Fruit fly (Drosophila melanogaster): ENCODE measurements around the gene CG31229.

DNA sequence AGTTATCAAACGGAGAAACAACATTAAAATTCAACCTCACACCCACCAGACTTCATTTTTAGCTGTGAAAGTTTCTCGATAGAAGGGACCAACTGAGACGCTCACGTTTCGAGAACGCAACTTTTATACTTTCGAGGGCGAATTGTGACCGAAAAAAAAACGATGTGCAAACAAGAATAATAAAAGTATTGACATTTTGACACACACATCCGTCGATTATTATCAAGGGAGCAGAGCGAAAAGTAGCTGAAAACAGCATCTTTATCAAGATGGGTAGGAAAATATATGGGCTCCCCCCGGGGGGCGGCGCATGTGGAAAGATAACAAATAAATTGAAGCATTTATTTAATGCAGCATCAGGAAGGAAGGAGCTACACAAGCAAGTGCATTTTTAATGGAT is 26.0 kb downstream of the CG31229 start, which contains the start of gene CG14300:
- TF ChIP-seq bab2 (GFP tag; optimal IDR thresholded peaks at IDR 0.05): no peak
- TF ChIP-seq mld (GFP tag; IDR thresholded peaks at IDR 0.05; ENCODE audit: partially characterized antibody): no peak
- no peak for TF ChIP-seq CG12071 (GFP tag; optimal IDR thresholded peaks at IDR 0.05)
- TF ChIP-seq Dll (GFP tag; IDR thresholded peaks at IDR 0.05; ENCODE audit: partially characterized antibody): no peak
- TF ChIP-seq Doc3 (GFP tag; IDR thresholded peaks at IDR 0.05; ENCODE audit: partially characterized antibody): no peak
- TF ChIP-seq mirr (GFP tag; optimal IDR thresholded peaks at IDR 0.05): no peak
- no peak for TF ChIP-seq CG16863 (GFP tag; optimal IDR thresholded peaks at IDR 0.05)
- TF ChIP-seq nau (GFP tag; optimal IDR thresholded peaks at IDR 0.05): no peak
- TF ChIP-seq CG10431 (GFP tag; optimal IDR thresholded peaks at IDR 0.05): no peak
- no peak for TF ChIP-seq Sry-δ (GFP tag; optimal IDR thresholded peaks at IDR 0.05)
- TF ChIP-seq Gsc (GFP tag; IDR thresholded peaks at IDR 0.05): no peak

Measured in whole organism, embryonic.